Fruit fly (Drosophila melanogaster) whole organism, embryonic: Measurements from ENCODE around the gene SkpE.

Experiments
- Ada2b ChIP-seq: fragments of 200-800 bp; sonication (Bioruptor generic); IDR thresholded peaks from 2 replicates; pipeline ENCODE4 v1.3.6; 2022; ENCODE audit warnings: missing biosample characterization, missing genetic modification characterization
- Aef1 ChIP-seq: fragments of 200-800 bp; sonication (Bioruptor generic); IDR thresholded peaks from 3 replicates; pipeline ENCODE4 v1.3.6; 2022; ENCODE audit warnings: missing biosample characterization, missing genetic modification characterization
- Awh ChIP-seq: fragments of 200-800 bp; sonication (Bioruptor generic); IDR thresholded peaks from 2 replicates; pipeline ENCODE4, ENCODE4 v1.3.6; 2022; ENCODE audit warnings: missing biosample characterization, missing genetic modification characterization
- CG10267 ChIP-seq: fragments of 200-800 bp; sonication (Bioruptor generic); optimal IDR thresholded peaks from 2 replicates; lab custom pipeline; 2018; ENCODE audit warnings: missing biosample characterization, mild to moderate bottlenecking, missing genetic modification characterization, moderate library complexity
- CG11085 ChIP-seq: fragments of 200-800 bp; sonication (Bioruptor generic); IDR thresholded peaks from 2 replicates; pipeline ENCODE4 v1.3.6; 2022; ENCODE audit warnings: missing biosample characterization, missing genetic modification characterization
- CG11456 ChIP-seq: fragments of 200-800 bp; sonication (Bioruptor generic); IDR thresholded peaks from 3 replicates; pipeline ENCODE4 v1.3.6; 2022; ENCODE audit warnings: missing biosample characterization, missing genetic modification characterization
- CG12071 ChIP-seq: fragments of 200-800 bp; sonication (Bioruptor generic); optimal IDR thresholded peaks from 3 replicates; lab custom pipeline; 2018; ENCODE audit warnings: missing biosample characterization, mild to moderate bottlenecking, missing genetic modification characterization
- CG14014 ChIP-seq: fragments of 200-800 bp; sonication (Bioruptor generic); IDR thresholded peaks from 2 replicates; pipeline ENCODE4 v1.3.6; 2022; ENCODE audit warnings: missing biosample characterization, missing genetic modification characterization
- CG14441 ChIP-seq: fragments of 200-800 bp; sonication (Bioruptor generic); IDR thresholded peaks from 2 replicates; pipeline ENCODE4 v1.3.6; 2022; ENCODE audit warnings: missing biosample characterization, missing genetic modification characterization
- CG14860 ChIP-seq: fragments of 200-800 bp; sonication (Bioruptor generic); IDR thresholded peaks from 3 replicates; pipeline ENCODE4 v1.3.6; 2022; ENCODE audit warnings: missing biosample characterization, missing genetic modification characterization; ENCODE audit not compliant: partially characterized antibody
- CG16813 ChIP-seq: fragments of 200-800 bp; sonication (Bioruptor generic); IDR thresholded peaks from 3 replicates; pipeline ENCODE4 v1.3.6; 2022; ENCODE audit warnings: missing biosample characterization, missing genetic modification characterization; ENCODE audit not compliant: partially characterized antibody
- CG2875 ChIP-seq: fragments of 200-800 bp; sonication (Bioruptor generic); optimal IDR thresholded peaks from 2 replicates; lab custom pipeline; 2017; ENCODE audit warnings: missing biosample characterization, mild to moderate bottlenecking, missing genetic modification characterization, missing genetic modification reagents
- CG32767 ChIP-seq: fragments of 200-800 bp; sonication (Bioruptor generic); IDR thresholded peaks from 2 replicates; pipeline ENCODE4 v1.3.6; 2022; ENCODE audit warnings: missing biosample characterization, missing genetic modification characterization
- CG3995 ChIP-seq: fragments of 200-800 bp; sonication (Bioruptor generic); optimal IDR thresholded peaks from 3 replicates; lab custom pipeline; 2016; ENCODE audit warnings: missing biosample characterization, missing genetic modification characterization
- CG42726 ChIP-seq: fragments of 200-800 bp; sonication (Bioruptor generic); IDR thresholded peaks from 2 replicates; pipeline ENCODE4 v1.3.6; 2022; ENCODE audit warnings: missing biosample characterization, missing genetic modification characterization; ENCODE audit not compliant: partially characterized antibody
- CG6854 ChIP-seq: fragments of 200-800 bp; sonication (Bioruptor generic); optimal IDR thresholded peaks from 3 replicates; lab custom pipeline; 2017; ENCODE audit warnings: missing biosample characterization, mild to moderate bottlenecking, missing genetic modification characterization
- CG9215 ChIP-seq: fragments of 200-800 bp; sonication (Bioruptor generic); IDR thresholded peaks from 2 replicates; pipeline ENCODE4 v1.3.6; 2022; ENCODE audit warnings: missing biosample characterization, missing genetic modification characterization
- CG9932 ChIP-seq: fragments of 200-800 bp; sonication (Bioruptor generic); IDR thresholded peaks from 2 replicates; pipeline ENCODE4 v1.3.6; 2022; ENCODE audit warnings: missing biosample characterization, missing genetic modification characterization
- Camta ChIP-seq: fragments of 200-800 bp; sonication (Bioruptor generic); optimal IDR thresholded peaks from 2 replicates; lab custom pipeline; 2016; ENCODE audit warnings: missing biosample characterization, missing genetic modification characterization
- Deaf1 ChIP-seq: fragments of 200-800 bp; optimal IDR thresholded peaks from 3 replicates; lab custom pipeline; 2019; ENCODE audit warnings: missing biosample characterization, mild to moderate bottlenecking, missing genetic modification characterization, moderate library complexity
- Doc2 ChIP-seq: fragments of 200-800 bp; sonication (Bioruptor generic); IDR thresholded peaks from 2 replicates; pipeline ENCODE4 v1.3.6; 2022; ENCODE audit warnings: missing biosample characterization, missing genetic modification characterization
- Doc3 ChIP-seq: fragments of 200-800 bp; sonication (Bioruptor generic); IDR thresholded peaks from 3 replicates; pipeline ENCODE4 v1.3.6; 2022; ENCODE audit warnings: missing biosample characterization, missing genetic modification characterization; ENCODE audit not compliant: partially characterized antibody
- Drgx ChIP-seq: fragments of 200-800 bp; sonication (Bioruptor generic); IDR thresholded peaks from 2 replicates; pipeline ENCODE4 v1.3.6; 2022; ENCODE audit warnings: missing biosample characterization, missing genetic modification characterization
- GATAe ChIP-seq: fragments of 200-800 bp; sonication (Bioruptor generic); conservative IDR thresholded peaks from 2 replicates; pipeline ENCODE4 v1.3.6; 2022; ENCODE audit warnings: missing biosample characterization, missing genetic modification characterization
- Gsc ChIP-seq: fragments of 200-800 bp; sonication (Bioruptor generic); IDR thresholded peaks from 2 replicates; pipeline ENCODE4 v1.3.6; 2022; ENCODE audit warnings: missing biosample characterization, missing genetic modification characterization
- H2.0 ChIP-seq: fragments of 200-800 bp; sonication (Bioruptor generic); IDR thresholded peaks from 2 replicates; pipeline ENCODE4 v1.3.6; 2022; ENCODE audit warnings: missing biosample characterization, missing genetic modification characterization
- HHEX ChIP-seq: fragments of 200-800 bp; sonication (Bioruptor generic); optimal IDR thresholded peaks from 3 replicates; lab custom pipeline; 2017; ENCODE audit warnings: missing biosample characterization, mild to moderate bottlenecking, missing genetic modification characterization, missing genetic modification reagents
- HmgD ChIP-seq: fragments of 200-800 bp; sonication (Bioruptor generic); optimal IDR thresholded peaks from 3 replicates; lab custom pipeline; 2016; ENCODE audit warnings: missing biosample characterization, missing genetic modification characterization
- NK7.1 ChIP-seq: fragments of 200-800 bp; sonication (Bioruptor generic); optimal IDR thresholded peaks from 3 replicates; lab custom pipeline; 2016; ENCODE audit warnings: missing biosample characterization, missing genetic modification characterization
- Nf-YB ChIP-seq: fragments of 200-800 bp; sonication (Bioruptor generic); optimal IDR thresholded peaks from 3 replicates; lab custom pipeline; 2019; ENCODE audit warnings: missing biosample characterization, mild to moderate bottlenecking, missing genetic modification characterization, moderate library complexity
- Nf-YC ChIP-seq: fragments of 200-800 bp; optimal IDR thresholded peaks from 3 replicates; lab custom pipeline; 2019; ENCODE audit warnings: missing biosample characterization, mild to moderate bottlenecking, missing genetic modification characterization, moderate library complexity
- Oaz ChIP-seq: fragments of 200-800 bp; sonication (Bioruptor generic); IDR thresholded peaks from 2 replicates; pipeline ENCODE4 v1.3.6; 2022; ENCODE audit warnings: missing biosample characterization, missing genetic modification characterization
- Rfx ChIP-seq: fragments of 200-800 bp; sonication (Bioruptor generic); IDR thresholded peaks from 2 replicates; pipeline ENCODE4 v1.3.6; 2022; ENCODE audit warnings: missing biosample characterization, missing genetic modification characterization
- bab2 ChIP-seq: fragments of 200-800 bp; sonication (Bioruptor generic); optimal IDR thresholded peaks from 2 replicates; lab custom pipeline; 2016; ENCODE audit warnings: missing biosample characterization, missing genetic modification characterization
- ci ChIP-seq: fragments of 200-800 bp; sonication (Bioruptor generic); IDR thresholded peaks from 3 replicates; pipeline ENCODE4 v1.3.6; 2022; ENCODE audit warnings: missing biosample characterization, missing genetic modification characterization
- da ChIP-seq: fragments of 200-800 bp; sonication (Bioruptor generic); optimal IDR thresholded peaks from 2 replicates; lab custom pipeline; 2016; ENCODE audit warnings: missing biosample characterization, missing genetic modification characterization
- dm ChIP-seq: fragments of 200-800 bp; sonication (Bioruptor generic); optimal IDR thresholded peaks from 3 replicates; lab custom pipeline; 2016; ENCODE audit warnings: missing biosample characterization, missing genetic modification characterization
- eyg ChIP-seq: fragments of 200-800 bp; sonication (Bioruptor generic); optimal IDR thresholded peaks from 3 replicates; lab custom pipeline; 2016; ENCODE audit warnings: missing biosample characterization, missing genetic modification characterization
- fd3F ChIP-seq: fragments of 200-800 bp; sonication (Bioruptor generic); optimal IDR thresholded peaks from 2 replicates; lab custom pipeline; 2018; ENCODE audit warnings: missing biosample characterization, mild to moderate bottlenecking, missing genetic modification characterization, moderate library complexity
- fd96Cb ChIP-seq: fragments of 200-800 bp; sonication (Bioruptor generic); optimal IDR thresholded peaks from 2 replicates; lab custom pipeline; 2018; ENCODE audit warnings: missing biosample characterization, mild to moderate bottlenecking, missing genetic modification characterization, moderate library complexity
- fru ChIP-seq: fragments of >200 bp; optimal IDR thresholded peaks from 2 replicates; lab custom pipeline; 2017
- ham ChIP-seq: fragments of 200-800 bp; sonication (Bioruptor generic); IDR thresholded peaks from 2 replicates; pipeline ENCODE4 v1.3.6; 2022; ENCODE audit warnings: missing biosample characterization, missing genetic modification characterization
- lbe ChIP-seq: fragments of 200-800 bp; sonication (Bioruptor generic); optimal IDR thresholded peaks from 2 replicates; lab custom pipeline; 2016; ENCODE audit warnings: missing biosample characterization, mild to moderate bottlenecking, missing genetic modification characterization
- maf-S ChIP-seq: fragments of 200-800 bp; sonication (Bioruptor generic); optimal IDR thresholded peaks from 2 replicates; lab custom pipeline; 2016; ENCODE audit warnings: missing biosample characterization, missing genetic modification characterization
- pfk ChIP-seq: fragments of 200-800 bp; sonication (Bioruptor generic); optimal IDR thresholded peaks from 2 replicates; lab custom pipeline; 2018; ENCODE audit warnings: missing biosample characterization, mild to moderate bottlenecking, missing genetic modification characterization, moderate library complexity
- phol ChIP-seq: fragments of 200-800 bp; sonication (Bioruptor generic); optimal IDR thresholded peaks from 3 replicates; lab custom pipeline; 2018; ENCODE audit warnings: missing biosample characterization, mild to moderate bottlenecking, missing genetic modification characterization, moderate library complexity
- ranshi ChIP-seq: fragments of 200-800 bp; sonication (Bioruptor generic); IDR thresholded peaks from 2 replicates; pipeline ENCODE4 v1.3.6; 2022; ENCODE audit warnings: missing biosample characterization, missing genetic modification characterization
- so ChIP-seq: fragments of 200-800 bp; sonication (Bioruptor generic); IDR thresholded peaks from 3 replicates; pipeline ENCODE4 v1.3.6; 2022; ENCODE audit warnings: missing biosample characterization, missing genetic modification characterization
- usp ChIP-seq: fragments of >200 bp; optimal IDR thresholded peaks from 2 replicates; lab custom pipeline; 2017; ENCODE audit warnings: missing biosample characterization, missing genetic modification characterization
- zen2 ChIP-seq: fragments of 200-800 bp; sonication (Bioruptor generic); IDR thresholded peaks from 3 replicates; pipeline ENCODE4 v1.3.6; 2022; ENCODE audit warnings: missing biosample characterization, missing genetic modification characterization; ENCODE audit not compliant: partially characterized antibody

Gene SkpE

dm6 chrX:19865389-19866144 is 41.7 kb upstream of the SkpE start, which contains the start of gene THADA (continued):
- TF ChIP-seq CG3995 (GFP tag; lab: Kevin White, UChicago), result peak; percentile 16
- 0 out of 2 replicates have a peak, but pooled peaks have one; percentile 24 for TF ChIP-seq Ada2b (GFP tag; lab: Robert Waterston, UW)
- TF ChIP-seq GATAe, result no peak
- TF ChIP-seq CG14014 (GFP tag; lab: Robert Waterston, UW), result no peak; the same call in 1 of the 2 replicates
- TF ChIP-seq pfk (GFP tag; lab: Kevin White, UChicago), result no peak
- TF ChIP-seq usp, result no peak
- TF ChIP-seq CG42726 (GFP tag; lab: Robert Waterston, UW), result peak; percentile 97
- TF ChIP-seq dm (GFP tag; lab: Kevin White, UChicago), result peak; percentile 51
- no peak for TF ChIP-seq Awh (GFP tag; lab: Robert Waterston, UW)
- peak; percentile 96 for TF ChIP-seq CG16813 (GFP tag; lab: Robert Waterston, UW)
- TF ChIP-seq Rfx (GFP tag; lab: Robert Waterston, UW), result peak; percentile 65
- no peak for TF ChIP-seq NK7.1 (GFP tag; lab: Kevin White, UChicago)
- no peak for TF ChIP-seq Gsc (GFP tag; lab: Robert Waterston, UW)
- no peak for TF ChIP-seq fru (lab: Kevin White, UChicago)
- TF ChIP-seq Doc2 (GFP tag; lab: Robert Waterston, UW), result no peak
- 0 out of 3 replicates have a peak, but pooled peaks have one; percentile 64 for TF ChIP-seq ci (GFP tag; lab: Robert Waterston, UW)
- 0 out of 2 replicates have a peak, but pooled peaks have one; percentile 23 for TF ChIP-seq CG14441 (GFP tag; lab: Robert Waterston, UW)
- peak; percentile 80 for TF ChIP-seq CG14860 (GFP tag; lab: Robert Waterston, UW)
- TF ChIP-seq Doc3 (GFP tag; lab: Robert Waterston, UW), result peak; percentile 81
- TF ChIP-seq Drgx (GFP tag; lab: Robert Waterston, UW), result no peak
- TF ChIP-seq lbe (GFP tag; lab: Kevin White, UChicago), result no peak
- TF ChIP-seq Camta, result peak; percentile 46
- TF ChIP-seq so (GFP tag; lab: Robert Waterston, UW), result no peak
- TF ChIP-seq CG9932, result peak; percentile 81
- TF ChIP-seq fd3F (GFP tag; lab: Kevin White, UChicago), result no peak
- TF ChIP-seq zen2 (GFP tag; lab: Robert Waterston, UW), result peak; percentile 86
- no peak for TF ChIP-seq ranshi
- TF ChIP-seq Deaf1, result no peak
- no peak for TF ChIP-seq CG6854 (GFP tag; lab: Kevin White, UChicago)
- TF ChIP-seq Oaz (GFP tag; lab: Robert Waterston, UW), result no peak
- TF ChIP-seq bab2, result no peak
- 0 out of 3 replicates have a peak, but pooled peaks have one; percentile 64 for TF ChIP-seq CG11456 (GFP tag; lab: Robert Waterston, UW)
- TF ChIP-seq CG10267 (tag; lab: Kevin White, UChicago), result peak; percentile 45
- no peak for TF ChIP-seq maf-S (GFP tag; lab: Kevin White, UChicago)
- TF ChIP-seq CG11085, result no peak
- peak; percentile 88 for TF ChIP-seq HmgD (GFP tag; lab: Kevin White, UChicago)
- TF ChIP-seq H2.0 (GFP tag; lab: Robert Waterston, UW), result 0 out of 2 replicates have a peak, but pooled peaks have one; percentile 13
- no peak for TF ChIP-seq Nf-YB (GFP tag; lab: Kevin White, UChicago)
- no peak for TF ChIP-seq eyg (GFP tag; lab: Kevin White, UChicago)
- no peak for TF ChIP-seq ham (GFP tag; lab: Robert Waterston, UW)
- no peak for TF ChIP-seq fd96Cb (tag; lab: Kevin White, UChicago)
- no peak for TF ChIP-seq CG32767 (GFP tag; lab: Robert Waterston, UW)
- TF ChIP-seq phol (tag; lab: Kevin White, UChicago), result peak; percentile 37
- no peak for TF ChIP-seq da (GFP tag; lab: Kevin White, UChicago)
- no peak for TF ChIP-seq CG2875 (GFP tag; lab: Kevin White, UChicago)
- TF ChIP-seq Nf-YC (tag; lab: Kevin White, UChicago), result no peak
- no peak; the same call in 1 of the 2 replicates for TF ChIP-seq CG9215
- peak; percentile 59; the same call in 2 of the 3 replicates for TF ChIP-seq Aef1
- no peak for TF ChIP-seq CG12071 (GFP tag; lab: Kevin White, UChicago)
- TF ChIP-seq HHEX (GFP tag; lab: Kevin White, UChicago), result no peak
